Worm (Caenorhabditis elegans): ENCODE measurements around the gene sups-1.

DNA sequence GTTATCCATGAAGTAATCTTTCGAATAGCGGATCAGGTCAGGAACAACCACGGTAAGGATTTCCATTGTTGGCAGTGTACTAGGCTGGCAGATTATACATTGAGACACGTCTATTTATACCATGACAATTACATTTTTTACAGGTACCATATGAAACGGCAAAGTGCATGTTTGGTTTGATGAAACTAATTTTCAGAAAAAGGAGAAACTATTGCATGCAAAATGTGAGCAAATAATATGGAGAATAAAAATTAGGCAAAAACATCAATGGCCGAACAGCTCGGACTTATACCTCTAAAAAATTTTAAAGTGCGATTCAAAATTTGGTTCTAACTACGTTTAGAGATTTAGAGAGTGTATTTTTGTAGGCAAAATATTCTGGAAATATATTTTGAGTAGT is 11.2 kb upstream of the sups-1 start, which contains the start of gene F22F4.5:
- TF ChIP-seq klf-2 (GFP tag; conservative IDR thresholded peaks at IDR 0.05) (no peak), ztf-23 (GFP tag; IDR thresholded peaks at IDR 0.05) (no peak), ztf-29 (GFP tag; IDR thresholded peaks at IDR 0.05) (no peak), cog-1 (tag; optimal IDR thresholded peaks at IDR 0.05) (no peak), flt-1 (GFP tag; IDR thresholded peaks at IDR 0.05) (no peak), ref-1 (GFP tag; conservative IDR thresholded peaks at IDR 0.05) (no peak), tab-1 (GFP tag; IDR thresholded peaks at IDR 0.05) (no peak)
